Worm (Caenorhabditis elegans) whole organism, L4/young adult: ENCODE measurements around the gene F44E7.3.
"Not testable (repeated sequence)": the region's sequence is repeated elsewhere in the genome, so short reads cannot be mapped to it uniquely, and the experiment has no call there.

Source experiments
- W03F9.2 ChIP-seq: fragments of 150-350 bp; optimal IDR thresholded peaks from 2 replicates; lab custom pipeline; 2014; ENCODE audit warnings: missing biosample characterization, missing genetic modification characterization
- dao-5 ChIP-seq: sonication (generic microtip); optimal IDR thresholded peaks from 2 replicates; lab custom pipeline; 2016; ENCODE audit warnings: missing genotype, missing genetic modification characterization, moderate library complexity, missing compliant biosample characterization
- him-1 ChIP-seq: sonication (generic microtip); optimal IDR thresholded peaks from 2 replicates; lab custom pipeline; 2016; ENCODE audit warnings: missing genotype, missing genetic modification reagents, missing genetic modification characterization, missing compliant biosample characterization

Gene F44E7.3

ce11 chrV:5771627-5772026 lies at the start of gene F44E7.3:
F44E7.3 (plus strand) TSS chrV:5771945.
- TF ChIP-seq him-1, result no peak
- TF ChIP-seq dao-5 (tag; lab: Kevin White, UChicago), result no peak
- no peak for TF ChIP-seq W03F9.2 (tag; lab: Kevin White, UChicago)

- TF ChIP-seq W03F9.2 (tag; lab: Kevin White, UChicago) (no peak), dao-5 (tag; lab: Kevin White, UChicago) (no peak), him-1 (no peak)
Measured at ce11 chrV:5722093-5722492, 49.7 kb upstream of the F44E7.3 start.

ce11 chrV:5724395-5724794 lies 47.4 kb upstream of the F44E7.3 start:
- no peak for TF ChIP-seq him-1
- TF ChIP-seq W03F9.2 (tag; lab: Kevin White, UChicago), result no peak
- no peak for TF ChIP-seq dao-5 (tag; lab: Kevin White, UChicago)

ce11 chrV:5726463-5726862 lies 45.3 kb upstream of the F44E7.3 start, which contains the start of gene K09H11.4:
K09H11.4 (minus strand) TSS chrV:5726563.
- TF ChIP-seq dao-5 (tag; lab: Kevin White, UChicago) (no peak), him-1 (no peak)

ce11 chrV:5730783-5731182 lies 41.0 kb upstream of the F44E7.3 start, which contains the start of gene K09H11.15:
K09H11.15 (minus strand) TSS chrV:5730883.
- TF ChIP-seq him-1 (no peak), W03F9.2 (tag; lab: Kevin White, UChicago) (no peak), dao-5 (tag; lab: Kevin White, UChicago) (no peak)

ce11 chrV:5736068-5736467 lies 35.7 kb upstream of the F44E7.3 start, which contains the start of gene K09H11.6:
K09H11.6 (minus strand) TSS chrV:5736168.
- TF ChIP-seq him-1, result no peak

- no peak for TF ChIP-seq him-1
- no peak for TF ChIP-seq dao-5 (tag; lab: Kevin White, UChicago)
Measured at ce11 chrV:5739438-5739837, 32.3 kb upstream of the F44E7.3 start.

ce11 chrV:5741237-5741636 lies 30.5 kb upstream of the F44E7.3 start:
- TF ChIP-seq W03F9.2 (tag; lab: Kevin White, UChicago), result no peak
- TF ChIP-seq dao-5 (tag; lab: Kevin White, UChicago), result no peak
- no peak for TF ChIP-seq him-1

- TF ChIP-seq him-1 (no peak), dao-5 (tag; lab: Kevin White, UChicago) (no peak), W03F9.2 (tag; lab: Kevin White, UChicago) (no peak)
Measured at ce11 chrV:5746237-5746636, 25.5 kb upstream of the F44E7.3 start.

- no peak for TF ChIP-seq him-1
- TF ChIP-seq dao-5 (tag; lab: Kevin White, UChicago), result no peak
- TF ChIP-seq W03F9.2 (tag; lab: Kevin White, UChicago), result no peak
Measured at ce11 chrV:5747519-5747918, 24.2 kb upstream of the F44E7.3 start, which contains the start of gene acds-10. acds-10 (plus strand) TSS chrV:5747819.

- TF ChIP-seq W03F9.2 (tag; lab: Kevin White, UChicago) (no peak), dao-5 (tag; lab: Kevin White, UChicago) (no peak), him-1 (no peak)
Measured at ce11 chrV:5753432-5753831, 18.3 kb upstream of the F44E7.3 start, which contains the start of gene pgph-1. pgph-1 (minus strand) TSS chrV:5753532.

- TF ChIP-seq him-1; W03F9.2 (tag; lab: Kevin White, UChicago); dao-5 (tag; lab: Kevin White, UChicago): not testable (repeated sequence)
Measured at ce11 chrV:5755203-5755693, 16.5 kb upstream of the F44E7.3 start, which contains the start of gene K09H11.11. K09H11.11 (minus strand) TSS chrV:5755253.

ce11 chrV:5756193-5756592 lies 15.6 kb upstream of the F44E7.3 start, which contains the start of gene C53A3.3:
C53A3.3 (plus strand) TSS chrV:5756493.
- TF ChIP-seq him-1 (no peak), W03F9.2 (tag; lab: Kevin White, UChicago) (no peak), dao-5 (tag; lab: Kevin White, UChicago) (no peak)

ce11 chrV:5758780-5759179 lies 13.0 kb upstream of the F44E7.3 start, which contains the start of gene C53A3.4:
C53A3.4 (minus strand) TSS chrV:5758880.
- TF ChIP-seq dao-5 (tag; lab: Kevin White, UChicago), result no peak
- no peak for TF ChIP-seq him-1
- TF ChIP-seq W03F9.2 (tag; lab: Kevin White, UChicago), result no peak

ce11 chrV:5760132-5760531 lies 11.6 kb upstream of the F44E7.3 start, which contains the start of gene C53A3.1:
C53A3.1 (minus strand) TSS chrV:5760232.
- TF ChIP-seq W03F9.2 (tag; lab: Kevin White, UChicago), result no peak
- no peak for TF ChIP-seq him-1
- no peak for TF ChIP-seq dao-5 (tag; lab: Kevin White, UChicago)
